Fruit fly (Drosophila melanogaster) whole organism, prepupa: Measurements from ENCODE around the gene CG11674.
A peak's percentile ranks its signal among the peaks of the same experiment; 100 is the strongest.

ENCODE experiments used
- Blimp-1 ChIP-seq: fragments of 200-800 bp; sonication (Bioruptor generic); optimal IDR thresholded peaks from 3 replicates; lab custom pipeline; 2017; ENCODE audit warnings: missing biosample characterization, missing genetic modification characterization, mild to moderate bottlenecking, moderate library complexity, missing genetic modification reagents
- CG10631 ChIP-seq: fragments of 200-800 bp; sonication (Bioruptor generic); optimal IDR thresholded peaks from 2 replicates; lab custom pipeline; 2016; ENCODE audit warnings: missing biosample characterization, missing genetic modification characterization
- CG10669 ChIP-seq: fragments of 200-800 bp; sonication (Bioruptor generic); optimal IDR thresholded peaks from 3 replicates; lab custom pipeline; 2018; ENCODE audit warnings: missing biosample characterization, mild to moderate bottlenecking, missing genetic modification characterization, moderate library complexity
- CG11762 ChIP-seq: fragments of 200-800 bp; sonication (Bioruptor generic); optimal IDR thresholded peaks from 3 replicates; lab custom pipeline; 2016; ENCODE audit warnings: missing biosample characterization, missing genetic modification characterization; ENCODE audit not compliant: insufficient read depth
- CG15336 ChIP-seq: fragments of 200-800 bp; sonication (Bioruptor generic); IDR thresholded peaks from 2 replicates; pipeline ENCODE4 v1.3.6; 2022; ENCODE audit warnings: missing biosample characterization, missing genetic modification characterization
- CG1621 ChIP-seq: fragments of 200-800 bp; sonication (Bioruptor generic); optimal IDR thresholded peaks from 3 replicates; lab custom pipeline; 2018; ENCODE audit warnings: missing biosample characterization, mild to moderate bottlenecking, missing genetic modification characterization
- CG16779 ChIP-seq: fragments of 200-800 bp; sonication (Bioruptor generic); optimal IDR thresholded peaks from 3 replicates; lab custom pipeline; 2017; ENCODE audit warnings: missing biosample characterization, mild to moderate bottlenecking, missing genetic modification characterization
- CG3032 ChIP-seq: fragments of 200-800 bp; optimal IDR thresholded peaks from 2 replicates; lab custom pipeline; 2019; ENCODE audit warnings: missing biosample characterization, mild to moderate bottlenecking, missing genetic modification characterization, moderate library complexity
- CG31627 ChIP-seq: fragments of 200-800 bp; sonication (Bioruptor generic); optimal IDR thresholded peaks from 3 replicates; lab custom pipeline; 2016; ENCODE audit warnings: missing biosample characterization, missing genetic modification characterization
- CG32006 ChIP-seq: fragments of 200-800 bp; sonication (Bioruptor generic); optimal IDR thresholded peaks from 3 replicates; lab custom pipeline; 2017; ENCODE audit warnings: missing biosample characterization, mild to moderate bottlenecking, missing genetic modification characterization
- CG34406 ChIP-seq: fragments of 200-800 bp; sonication (Bioruptor generic); optimal IDR thresholded peaks from 3 replicates; lab custom pipeline; 2016; ENCODE audit warnings: missing biosample characterization, missing genetic modification characterization
- CG4318 ChIP-seq: fragments of 200-800 bp; sonication (Bioruptor generic); optimal IDR thresholded peaks from 3 replicates; lab custom pipeline; 2017; ENCODE audit warnings: missing biosample characterization, mild to moderate bottlenecking, missing genetic modification characterization
- CG6163 ChIP-seq: fragments of 200-800 bp; sonication (Bioruptor generic); IDR thresholded peaks from 3 replicates; pipeline ENCODE4 v1.3.6; 2022; ENCODE audit warnings: missing biosample characterization, missing genetic modification characterization
- CG6276 ChIP-seq: fragments of 200-800 bp; sonication (Bioruptor generic); optimal IDR thresholded peaks from 2 replicates; lab custom pipeline; 2017; ENCODE audit warnings: missing biosample characterization, mild to moderate bottlenecking, missing genetic modification characterization
- CG6808 ChIP-seq: fragments of 200-800 bp; sonication (Bioruptor generic); optimal IDR thresholded peaks from 3 replicates; lab custom pipeline; 2017; ENCODE audit warnings: missing biosample characterization, missing genetic modification characterization, mild to moderate bottlenecking, moderate library complexity, missing genetic modification reagents
- CG6854 ChIP-seq: fragments of 200-800 bp; sonication (Bioruptor generic); optimal IDR thresholded peaks from 2 replicates; lab custom pipeline; 2017; ENCODE audit warnings: missing biosample characterization, mild to moderate bottlenecking, missing genetic modification characterization
- CG7368 ChIP-seq: fragments of 200-800 bp; sonication (Bioruptor generic); optimal IDR thresholded peaks from 3 replicates; lab custom pipeline; 2016; ENCODE audit warnings: missing biosample characterization, missing genetic modification characterization
- CG8119 ChIP-seq: fragments of 200-800 bp; sonication (Bioruptor generic); IDR thresholded peaks from 3 replicates; pipeline ENCODE4 v1.3.6; 2022; ENCODE audit warnings: missing biosample characterization, missing genetic modification characterization
- CG8319 ChIP-seq: fragments of 200-800 bp; sonication (Bioruptor generic); optimal IDR thresholded peaks from 3 replicates; lab custom pipeline; 2016; ENCODE audit warnings: missing biosample characterization, missing genetic modification characterization
- CG8632 ChIP-seq: fragments of 200-800 bp; sonication (Bioruptor generic); optimal IDR thresholded peaks from 3 replicates; lab custom pipeline; 2016; ENCODE audit warnings: missing biosample characterization, missing genetic modification characterization
- CG9139 ChIP-seq: fragments of 200-800 bp; sonication (Bioruptor generic); optimal IDR thresholded peaks from 3 replicates; lab custom pipeline; 2017; ENCODE audit warnings: missing biosample characterization, mild to moderate bottlenecking, missing genetic modification characterization
- Eip75B ChIP-seq: fragments of 200-800 bp; sonication (Bioruptor generic); optimal IDR thresholded peaks from 3 replicates; lab custom pipeline; 2016; ENCODE audit warnings: missing biosample characterization, missing genetic modification characterization
- Eip78C ChIP-seq: fragments of 200-800 bp; sonication (Bioruptor generic); peaks from one replicate; lab custom pipeline; 2016; ENCODE audit warnings: missing biosample characterization, missing genetic modification characterization
- Ets96B ChIP-seq: fragments of 200-800 bp; optimal IDR thresholded peaks from 2 replicates; lab custom pipeline; 2019; ENCODE audit warnings: missing biosample characterization, mild to moderate bottlenecking, missing genetic modification characterization, moderate library complexity
- Hr38 ChIP-seq: sonication (Bioruptor generic); optimal IDR thresholded peaks from 2 replicates; lab custom pipeline; 2016; ENCODE audit warnings: missing biosample characterization, missing genetic modification characterization
- Hr39 ChIP-seq: fragments of 200-800 bp; sonication (Bioruptor generic); optimal IDR thresholded peaks from 2 replicates; lab custom pipeline; 2016; ENCODE audit warnings: missing biosample characterization, missing genetic modification characterization
- Hr4 ChIP-seq: fragments of 200-800 bp; sonication (Bioruptor generic); optimal IDR thresholded peaks from 3 replicates; lab custom pipeline; 2016; ENCODE audit warnings: missing biosample characterization, missing genetic modification characterization
- Lpt ChIP-seq: fragments of 200-800 bp; sonication (Bioruptor generic); optimal IDR thresholded peaks from 3 replicates; lab custom pipeline; 2016; ENCODE audit warnings: missing biosample characterization, missing genetic modification characterization
- Met ChIP-seq: fragments of 200-800 bp; sonication (Bioruptor generic); optimal IDR thresholded peaks from 3 replicates; lab custom pipeline; 2016; ENCODE audit warnings: missing biosample characterization, missing genetic modification characterization
- OdsH ChIP-seq: fragments of 200-800 bp; sonication (Bioruptor generic); optimal IDR thresholded peaks from 3 replicates; lab custom pipeline; 2016; ENCODE audit warnings: missing biosample characterization, missing genetic modification characterization
- Smox ChIP-seq: fragments of 200-800 bp; sonication (Bioruptor generic); optimal IDR thresholded peaks from 3 replicates; lab custom pipeline; 2016; ENCODE audit warnings: missing biosample characterization, missing genetic modification characterization
- Sox102F ChIP-seq: fragments of 200-800 bp; sonication (Bioruptor generic); optimal IDR thresholded peaks from 2 replicates; lab custom pipeline; 2016; ENCODE audit warnings: missing biosample characterization, mild to moderate bottlenecking, missing genetic modification characterization
- Sox14 ChIP-seq: fragments of 200-800 bp; sonication (Bioruptor generic); optimal IDR thresholded peaks from 3 replicates; lab custom pipeline; 2016; ENCODE audit warnings: missing biosample characterization, missing genetic modification characterization
- acj6 ChIP-seq: fragments of 200-800 bp; sonication (Bioruptor generic); optimal IDR thresholded peaks from 3 replicates; lab custom pipeline; 2016; ENCODE audit warnings: missing biosample characterization, missing genetic modification characterization
- cyc ChIP-seq: fragments of 200-800 bp; sonication (Bioruptor generic); optimal IDR thresholded peaks from 3 replicates; lab custom pipeline; 2016; ENCODE audit warnings: missing biosample characterization, missing genetic modification characterization
- dac ChIP-seq: fragments of 200-800 bp; sonication (Bioruptor generic); optimal IDR thresholded peaks from 2 replicates; lab custom pipeline; 2017; ENCODE audit warnings: missing biosample characterization, mild to moderate bottlenecking, missing genetic modification characterization
- dsx ChIP-seq: fragments of 200-800 bp; optimal IDR thresholded peaks from 3 replicates; lab custom pipeline; 2019; ENCODE audit warnings: missing biosample characterization, mild to moderate bottlenecking, missing genetic modification characterization, moderate library complexity; ENCODE audit not compliant: poor library complexity, severe bottlenecking
- esn ChIP-seq: fragments of 200-800 bp; sonication (Bioruptor generic); optimal IDR thresholded peaks from 2 replicates; lab custom pipeline; 2016; ENCODE audit warnings: missing biosample characterization, mild to moderate bottlenecking, missing genetic modification characterization, moderate library complexity
- fd59A ChIP-seq: fragments of 200-800 bp; sonication (Bioruptor generic); optimal IDR thresholded peaks from 2 replicates; lab custom pipeline; 2017; ENCODE audit warnings: missing biosample characterization, mild to moderate bottlenecking, missing genetic modification characterization, missing genetic modification reagents
- fkh ChIP-seq: fragments of 200-800 bp; sonication (Bioruptor generic); optimal IDR thresholded peaks from 3 replicates; lab custom pipeline; 2017; ENCODE audit warnings: missing biosample characterization, mild to moderate bottlenecking, missing genetic modification characterization, moderate library complexity
- lz ChIP-seq: fragments of 200-800 bp; sonication (Bioruptor generic); optimal IDR thresholded peaks from 3 replicates; lab custom pipeline; 2016; ENCODE audit warnings: missing biosample characterization, missing genetic modification characterization
- net ChIP-seq: fragments of 200-800 bp; sonication (Bioruptor generic); optimal IDR thresholded peaks from 3 replicates; lab custom pipeline; 2016; ENCODE audit warnings: missing biosample characterization, missing genetic modification characterization
- pdm3 ChIP-seq: fragments of 200-800 bp; sonication (Bioruptor generic); optimal IDR thresholded peaks from 3 replicates; lab custom pipeline; 2016; ENCODE audit warnings: missing biosample characterization, missing genetic modification characterization
- spab ChIP-seq: fragments of 200-800 bp; sonication (Bioruptor generic); optimal IDR thresholded peaks from 2 replicates; lab custom pipeline; 2017; ENCODE audit warnings: missing biosample characterization, mild to moderate bottlenecking, missing genetic modification characterization, missing genetic modification reagents
- ss ChIP-seq, 2 experiments: fragments of 200-800 bp; sonication (Bioruptor generic); optimal IDR thresholded peaks; 2 replicates in 1 of 2; 3 replicates in 1 of 2; lab custom pipeline; 2017 to 2018; ENCODE audit warnings: mild to moderate bottlenecking in 2 of 2, missing biosample characterization in 2 of 2, missing genetic modification characterization in 2 of 2, moderate library complexity in 1 of 2
- topi ChIP-seq: fragments of 200-800 bp; sonication (Bioruptor generic); optimal IDR thresholded peaks from 3 replicates; lab custom pipeline; 2016; ENCODE audit warnings: missing biosample characterization, missing genetic modification characterization

Gene CG11674

dm6 chrX:14237873-14238394, 12.3 kb upstream of the CG11674 start, which contains the start of the genes Fbxl4 and Dus2 (continued):
- TF ChIP-seq cyc (peak; percentile 93), Sox102F (peak; percentile 86), CG6854 (peak; percentile 52), Smox (peak; percentile 90), pdm3 (GFP tag; lab: Kevin White, UChicago) (peak; percentile 93), CG4318 (peak; percentile 85), lz (peak; percentile 93), Ets96B (tag; lab: Kevin White, UChicago) (peak; percentile 84), esn (GFP tag; lab: Kevin White, UChicago) (peak; percentile 93), fd59A (GFP tag; lab: Kevin White, UChicago) (peak; percentile 76), CG7368 (GFP tag; lab: Kevin White, UChicago) (peak; percentile 84), fkh (GFP tag; lab: Kevin White, UChicago) (no peak), net (GFP tag; lab: Kevin White, UChicago) (peak; percentile 85), CG32006 (peak; percentile 90), CG15336 (GFP tag; lab: Robert Waterston, UW) (peak; percentile 85), CG11762 (GFP tag; lab: Kevin White, UChicago) (peak; percentile 82), Sox14 (peak; percentile 96), dac (GFP tag; lab: Kevin White, UChicago) (peak; percentile 84), CG1621 (tag; lab: Kevin White, UChicago) (peak; percentile 76), CG16779 (no peak), topi (peak; percentile 94), CG31627 (peak; percentile 94), spab (GFP tag; lab: Kevin White, UChicago) (peak; percentile 73), OdsH (GFP tag; lab: Kevin White, UChicago) (peak; percentile 91), Lpt (GFP tag; lab: Kevin White, UChicago) (peak; percentile 77), Eip75B (peak; percentile 92), Hr4 (GFP tag; lab: Kevin White, UChicago) (peak; percentile 93), dsx (GFP tag; lab: Kevin White, UChicago) (peak; percentile 76), CG3032 (tag; lab: Kevin White, UChicago) (peak; percentile 87), CG34406 (peak; percentile 86)

- TF ChIP-seq Eip78C (peak; percentile 13), CG6854 (peak; percentile 4), Hr4 (GFP tag; lab: Kevin White, UChicago) (no peak)
Measured at dm6 chrX:14234468-14234867, 8.8 kb upstream of the CG11674 start.

dm6 chrX:14233843-14234337, 8.2 kb upstream of the CG11674 start, which contains the start of gene CG42271:
TSS of gene CG42271 (minus strand) at chrX:14234066.
- TF ChIP-seq Hr39 (GFP tag; lab: Kevin White, UChicago): no peak
- TF ChIP-seq CG10631 (GFP tag; lab: Kevin White, UChicago): no peak
- no peak for TF ChIP-seq OdsH (GFP tag; lab: Kevin White, UChicago)
- TF ChIP-seq Lpt (GFP tag; lab: Kevin White, UChicago): no peak
- no peak for TF ChIP-seq CG1621 (tag; lab: Kevin White, UChicago)
- no peak for TF ChIP-seq CG6276 (GFP tag; lab: Kevin White, UChicago)
- no peak for TF ChIP-seq Hr38
- TF ChIP-seq esn (GFP tag; lab: Kevin White, UChicago): peak; percentile 21
- no peak for TF ChIP-seq CG6163 (GFP tag; lab: Robert Waterston, UW)
- no peak for TF ChIP-seq CG15336 (GFP tag; lab: Robert Waterston, UW)
- TF ChIP-seq CG6854: no peak
- TF ChIP-seq CG6808 (GFP tag; lab: Kevin White, UChicago): no peak
- no peak for TF ChIP-seq Smox
- TF ChIP-seq CG9139: no peak
- peak; percentile 15 for TF ChIP-seq CG3032 (tag; lab: Kevin White, UChicago)
- TF ChIP-seq fd59A (GFP tag; lab: Kevin White, UChicago): no peak
- TF ChIP-seq ss (GFP tag; optimal IDR thresholded peaks at IDR 0.05; lab: Kevin White, UChicago): no peak
- no peak for TF ChIP-seq CG16779
- TF ChIP-seq acj6: no peak
- no peak for TF ChIP-seq CG8632 (GFP tag; lab: Kevin White, UChicago)
- TF ChIP-seq cyc: no peak
- TF ChIP-seq CG10669 (GFP tag; lab: Kevin White, UChicago): no peak
- TF ChIP-seq dsx (GFP tag; lab: Kevin White, UChicago): peak; percentile 93
- no peak for TF ChIP-seq Blimp-1 (GFP tag; lab: Kevin White, UChicago)
- TF ChIP-seq CG8319 (GFP tag; lab: Kevin White, UChicago): no peak
- TF ChIP-seq Hr4 (GFP tag; lab: Kevin White, UChicago): no peak
- TF ChIP-seq lz: peak; percentile 28
- TF ChIP-seq Eip78C: no peak
- TF ChIP-seq CG32006: no peak
- no peak for TF ChIP-seq Met (GFP tag; lab: Kevin White, UChicago)
- no peak for TF ChIP-seq CG8119 (GFP tag; lab: Robert Waterston, UW)
